Fruit fly (Drosophila melanogaster) whole organism, embryonic: Measurements from ENCODE around the gene CG1840.

Source experiments
- Aef1 ChIP-seq: fragments of 200-800 bp; sonication (Bioruptor generic); IDR thresholded peaks from 3 replicates; pipeline ENCODE4 v1.3.6; 2022; ENCODE audit warnings: missing biosample characterization, missing genetic modification characterization
- BEAF-32 ChIP-seq: fragments of 200-800 bp; sonication (Bioruptor generic); optimal IDR thresholded peaks from 3 replicates; lab custom pipeline; 2017; ENCODE audit warnings: missing biosample characterization, missing genetic modification characterization, mild to moderate bottlenecking, moderate library complexity, missing genetic modification reagents
- Bteb2 ChIP-seq: fragments of 200-800 bp; sonication (Bioruptor generic); optimal IDR thresholded peaks from 2 replicates; lab custom pipeline; 2016; ENCODE audit warnings: missing biosample characterization, missing genetic modification characterization
- CG10147 ChIP-seq: fragments of 200-800 bp; sonication (Bioruptor generic); optimal IDR thresholded peaks from 2 replicates; lab custom pipeline; 2019; ENCODE audit warnings: missing biosample characterization, mild to moderate bottlenecking, missing genetic modification characterization, moderate library complexity
- CG10565 ChIP-seq: fragments of 200-800 bp; sonication (Bioruptor generic); optimal IDR thresholded peaks from 3 replicates; lab custom pipeline; 2016; ENCODE audit warnings: missing biosample characterization, mild to moderate bottlenecking, missing genetic modification characterization
- CG10979 ChIP-seq: fragments of 200-800 bp; sonication (Bioruptor generic); optimal IDR thresholded peaks from 2 replicates; lab custom pipeline; 2018; ENCODE audit warnings: missing biosample characterization, mild to moderate bottlenecking, missing genetic modification characterization, moderate library complexity
- CG11456 ChIP-seq: fragments of 200-800 bp; sonication (Bioruptor generic); IDR thresholded peaks from 3 replicates; pipeline ENCODE4 v1.3.6; 2022; ENCODE audit warnings: missing biosample characterization, missing genetic modification characterization
- CG14050 ChIP-seq: fragments of 200-800 bp; sonication (Bioruptor generic); IDR thresholded peaks from 3 replicates; pipeline ENCODE4 v1.3.6; 2022; ENCODE audit warnings: missing biosample characterization, missing genetic modification characterization
- CG14860 ChIP-seq: fragments of 200-800 bp; sonication (Bioruptor generic); IDR thresholded peaks from 3 replicates; pipeline ENCODE4 v1.3.6; 2022; ENCODE audit warnings: missing biosample characterization, missing genetic modification characterization; ENCODE audit not compliant: partially characterized antibody
- CG17802 ChIP-seq: fragments of 200-800 bp; sonication (Bioruptor generic); optimal IDR thresholded peaks from 2 replicates; lab custom pipeline; 2018; ENCODE audit warnings: missing biosample characterization, mild to moderate bottlenecking, missing genetic modification characterization, moderate library complexity
- CG1832 ChIP-seq: fragments of 200-800 bp; sonication (Bioruptor generic); optimal IDR thresholded peaks from 2 replicates; lab custom pipeline; 2017; ENCODE audit warnings: missing biosample characterization, mild to moderate bottlenecking, missing genetic modification characterization, inconsistent platforms
- CG30020 ChIP-seq: fragments of 200-800 bp; optimal IDR thresholded peaks from 2 replicates; lab custom pipeline; 2019; ENCODE audit warnings: missing biosample characterization, mild to moderate bottlenecking, missing genetic modification characterization, moderate library complexity
- CG30403 ChIP-seq: fragments of 200-800 bp; sonication (Bioruptor generic); optimal IDR thresholded peaks from 3 replicates; lab custom pipeline; 2016; ENCODE audit warnings: missing biosample characterization, missing genetic modification characterization
- CG3163 ChIP-seq: fragments of 200-800 bp; sonication (Bioruptor generic); optimal IDR thresholded peaks from 3 replicates; lab custom pipeline; 2016; ENCODE audit warnings: missing biosample characterization, missing genetic modification characterization
- CG32767 ChIP-seq: fragments of 200-800 bp; sonication (Bioruptor generic); IDR thresholded peaks from 2 replicates; pipeline ENCODE4 v1.3.6; 2022; ENCODE audit warnings: missing biosample characterization, missing genetic modification characterization
- CG32772 ChIP-seq: fragments of 200-800 bp; sonication (Bioruptor generic); IDR thresholded peaks from 2 replicates; pipeline ENCODE4 v1.3.6; 2022; ENCODE audit warnings: missing biosample characterization, missing genetic modification characterization
- CG33557 ChIP-seq: fragments of 200-800 bp; sonication (Bioruptor generic); optimal IDR thresholded peaks from 2 replicates; lab custom pipeline; 2019; ENCODE audit warnings: missing biosample characterization, mild to moderate bottlenecking, missing genetic modification characterization, moderate library complexity
- CG3407 ChIP-seq: fragments of 200-800 bp; sonication (Bioruptor generic); optimal IDR thresholded peaks from 2 replicates; lab custom pipeline; 2018; ENCODE audit warnings: missing biosample characterization, mild to moderate bottlenecking, missing genetic modification characterization
- CG34376 ChIP-seq: fragments of 200-800 bp; sonication (Bioruptor generic); optimal IDR thresholded peaks from 2 replicates; lab custom pipeline; 2018; ENCODE audit warnings: missing biosample characterization, mild to moderate bottlenecking, missing genetic modification characterization
- CG3995 ChIP-seq: fragments of 200-800 bp; sonication (Bioruptor generic); optimal IDR thresholded peaks from 3 replicates; lab custom pipeline; 2016; ENCODE audit warnings: missing biosample characterization, missing genetic modification characterization
- CG4707 ChIP-seq: fragments of 200-800 bp; sonication (Bioruptor generic); optimal IDR thresholded peaks from 2 replicates; lab custom pipeline; 2018; ENCODE audit warnings: missing biosample characterization, mild to moderate bottlenecking, missing genetic modification characterization, moderate library complexity
- CG6272 ChIP-seq: fragments of 200-800 bp; sonication (Bioruptor generic); IDR thresholded peaks from 2 replicates; pipeline ENCODE4 v1.3.6; 2022; ENCODE audit warnings: missing biosample characterization, missing genetic modification characterization
- CG8089 ChIP-seq: fragments of 200-800 bp; sonication (Bioruptor generic); optimal IDR thresholded peaks from 3 replicates; lab custom pipeline; 2016; ENCODE audit warnings: missing biosample characterization, missing genetic modification characterization
- CG9817 ChIP-seq: fragments of 200-800 bp; sonication (Bioruptor generic); optimal IDR thresholded peaks from 2 replicates; lab custom pipeline; 2018; ENCODE audit warnings: missing biosample characterization, mild to moderate bottlenecking, missing genetic modification characterization, moderate library complexity
- CG9876 ChIP-seq: fragments of 200-800 bp; sonication (Bioruptor generic); optimal IDR thresholded peaks from 2 replicates; lab custom pipeline; 2016; ENCODE audit warnings: missing biosample characterization, missing genetic modification characterization
- Dbx ChIP-seq: fragments of 200-800 bp; sonication (Bioruptor generic); IDR thresholded peaks from 3 replicates; pipeline ENCODE4 v1.3.6; 2022; ENCODE audit warnings: missing biosample characterization, missing genetic modification characterization
- Fer3 ChIP-seq: fragments of 200-800 bp; sonication (Bioruptor generic); optimal IDR thresholded peaks from 2 replicates; lab custom pipeline; 2018; ENCODE audit warnings: missing biosample characterization, mild to moderate bottlenecking, missing genetic modification characterization, moderate library complexity
- HHEX ChIP-seq: fragments of 200-800 bp; sonication (Bioruptor generic); optimal IDR thresholded peaks from 3 replicates; lab custom pipeline; 2017; ENCODE audit warnings: missing biosample characterization, mild to moderate bottlenecking, missing genetic modification characterization, missing genetic modification reagents
- HLH3B ChIP-seq: fragments of 200-800 bp; sonication (Bioruptor generic); IDR thresholded peaks from 2 replicates; pipeline ENCODE4 v1.3.6; 2022; ENCODE audit warnings: missing biosample characterization, missing genetic modification characterization
- HLH4C ChIP-seq: fragments of 200-800 bp; sonication (Bioruptor generic); IDR thresholded peaks from 3 replicates; pipeline ENCODE4 v1.3.6; 2022; ENCODE audit warnings: missing biosample characterization, missing genetic modification characterization; ENCODE audit not compliant: partially characterized antibody
- Hr39 ChIP-seq: fragments of >200 bp; optimal IDR thresholded peaks from 2 replicates; lab custom pipeline; 2017
- Meics ChIP-seq: fragments of 200-800 bp; sonication (Bioruptor generic); optimal IDR thresholded peaks from 2 replicates; lab custom pipeline; 2017; ENCODE audit warnings: missing biosample characterization, mild to moderate bottlenecking, missing genetic modification characterization
- Nf-YC ChIP-seq: fragments of 200-800 bp; optimal IDR thresholded peaks from 3 replicates; lab custom pipeline; 2019; ENCODE audit warnings: missing biosample characterization, mild to moderate bottlenecking, missing genetic modification characterization, moderate library complexity
- Six4 ChIP-seq: fragments of 200-800 bp; sonication (Bioruptor generic); optimal IDR thresholded peaks from 2 replicates; lab custom pipeline; 2016; ENCODE audit warnings: missing biosample characterization, missing genetic modification characterization
- Taf1 ChIP-seq: fragments of 200-800 bp; sonication (Bioruptor generic); IDR thresholded peaks from 2 replicates; pipeline ENCODE4 v1.3.6; 2022; ENCODE audit warnings: missing biosample characterization, missing genetic modification characterization
- Tbp ChIP-seq: fragments of >200 bp; optimal IDR thresholded peaks from 2 replicates; lab custom pipeline; 2018; ENCODE audit warnings: missing biosample characterization, missing genetic modification characterization
- Xrp1 ChIP-seq: fragments of 200-800 bp; sonication (Bioruptor generic); IDR thresholded peaks from 2 replicates; pipeline ENCODE4 v1.3.6; 2022; ENCODE audit warnings: missing biosample characterization, missing genetic modification characterization
- aop ChIP-seq: fragments of 200-800 bp; sonication (Bioruptor generic); IDR thresholded peaks from 2 replicates; pipeline ENCODE4 v1.3.6; 2022; ENCODE audit warnings: missing biosample characterization, missing genetic modification characterization
- ara ChIP-seq: fragments of 200-800 bp; sonication (Bioruptor generic); IDR thresholded peaks from 2 replicates; pipeline ENCODE4 v1.3.6; 2022; ENCODE audit warnings: missing biosample characterization, missing genetic modification characterization
- chif ChIP-seq, 2 experiments: fragments of 200-800 bp; sonication (Bioruptor generic); optimal IDR thresholded peaks; 3 replicates each; lab custom pipeline; 2016; ENCODE audit warnings: missing biosample characterization in 2 of 2, missing genetic modification characterization in 2 of 2
- ci ChIP-seq: fragments of 200-800 bp; sonication (Bioruptor generic); IDR thresholded peaks from 3 replicates; pipeline ENCODE4 v1.3.6; 2022; ENCODE audit warnings: missing biosample characterization, missing genetic modification characterization
- emc ChIP-seq: fragments of 200-800 bp; sonication (Bioruptor generic); optimal IDR thresholded peaks from 2 replicates; lab custom pipeline; 2016; ENCODE audit warnings: missing biosample characterization, missing genetic modification characterization
- kay ChIP-seq: fragments of 200-800 bp; sonication (Bioruptor generic); optimal IDR thresholded peaks from 2 replicates; lab custom pipeline; 2016; ENCODE audit warnings: missing biosample characterization, missing genetic modification characterization
- mld ChIP-seq: fragments of 200-800 bp; sonication (Bioruptor generic); IDR thresholded peaks from 3 replicates; pipeline ENCODE4 v1.3.6; 2022; ENCODE audit warnings: missing biosample characterization, missing genetic modification characterization; ENCODE audit not compliant: partially characterized antibody
- schlank ChIP-seq: fragments of 200-800 bp; sonication (Bioruptor generic); optimal IDR thresholded peaks from 2 replicates; lab custom pipeline; 2018; ENCODE audit warnings: missing biosample characterization, mild to moderate bottlenecking, missing genetic modification characterization
- sim ChIP-seq: fragments of 200-800 bp; sonication (Bioruptor generic); IDR thresholded peaks from 2 replicates; pipeline ENCODE4 v1.3.6; 2022; ENCODE audit warnings: missing biosample characterization, missing genetic modification characterization
- sob ChIP-seq: fragments of 200-800 bp; sonication (Bioruptor generic); IDR thresholded peaks from 2 replicates; pipeline ENCODE4 v1.3.6; 2022; ENCODE audit warnings: missing biosample characterization, missing genetic modification characterization
- stc ChIP-seq: fragments of 200-800 bp; sonication (Bioruptor generic); IDR thresholded peaks from 2 replicates; pipeline ENCODE4 v1.3.6; 2022; ENCODE audit warnings: missing biosample characterization, missing genetic modification characterization
- zen2 ChIP-seq: fragments of 200-800 bp; sonication (Bioruptor generic); IDR thresholded peaks from 3 replicates; pipeline ENCODE4 v1.3.6; 2022; ENCODE audit warnings: missing biosample characterization, missing genetic modification characterization; ENCODE audit not compliant: partially characterized antibody

Gene CG1840

DNA sequence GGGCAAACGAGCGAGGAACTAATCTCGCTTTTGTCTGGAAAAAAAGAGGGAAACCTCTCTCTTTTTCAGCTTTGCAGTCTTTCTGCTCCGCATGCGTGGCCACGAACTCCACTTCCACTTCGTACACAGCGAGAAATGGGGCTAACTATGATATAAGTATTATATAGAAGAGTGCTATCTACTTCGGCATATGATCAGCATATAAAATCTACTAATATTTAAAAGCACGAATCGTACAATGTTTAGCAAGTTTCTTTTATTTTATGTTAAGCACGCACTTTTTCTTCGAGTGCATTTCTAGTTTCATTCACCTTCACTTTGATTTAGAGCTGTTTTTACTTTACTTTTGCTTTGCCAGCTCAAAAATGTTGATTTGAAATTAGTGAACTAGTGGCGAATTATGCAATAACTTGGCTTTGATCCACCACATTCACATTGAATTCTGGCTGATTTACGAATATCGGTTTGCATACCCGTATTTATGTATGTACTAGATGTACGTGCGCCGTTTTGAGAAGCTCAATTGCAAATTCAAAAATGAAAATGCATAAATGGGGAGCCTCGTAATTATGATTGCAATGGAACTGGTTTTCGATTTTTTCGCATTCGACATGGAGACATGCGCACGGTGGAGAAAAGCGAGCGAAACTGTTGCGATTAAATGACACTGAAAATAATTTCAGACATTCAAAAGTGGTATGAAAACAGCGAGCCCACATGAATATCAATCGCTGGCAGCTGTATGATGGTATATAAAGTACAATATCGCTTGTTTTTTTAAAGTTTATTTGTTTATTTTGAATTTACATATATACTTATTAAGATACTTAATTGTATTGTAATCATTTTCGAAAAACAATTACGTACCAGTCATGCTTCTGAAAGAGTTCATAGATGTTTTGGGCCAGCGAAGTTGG, 30.4 kb upstream of the CG1840 start (continued):
- TF ChIP-seq CG3163 (GFP tag; lab: Kevin White, UChicago) (no peak), stc (GFP tag; lab: Robert Waterston, UW) (peak; percentile 91), HLH4C (GFP tag; lab: Robert Waterston, UW) (no peak), CG1832 (GFP tag; lab: Kevin White, UChicago) (no peak), CG4707 (GFP tag; lab: Kevin White, UChicago) (peak; percentile 64), sim (GFP tag; lab: Robert Waterston, UW) (peak; percentile 83), CG17802 (tag; lab: Kevin White, UChicago) (peak; percentile 40), BEAF-32 (GFP tag; lab: Kevin White, UChicago) (no peak), CG14050 (peak; percentile 70), CG30403 (GFP tag; lab: Kevin White, UChicago) (peak; percentile 70), Dbx (no peak), kay (peak; percentile 33), CG10147 (peak; percentile 19), ara (GFP tag; lab: Robert Waterston, UW) (peak; percentile 88), Nf-YC (tag; lab: Kevin White, UChicago) (peak; percentile 49), HLH3B (peak; percentile 61; the same call in 1 of the 2 replicates), sob (GFP tag; lab: Robert Waterston, UW) (peak; percentile 81), HHEX (GFP tag; lab: Kevin White, UChicago) (peak; percentile 32), CG10565 (no peak), mld (GFP tag; lab: Robert Waterston, UW) (no peak), Taf1 (GFP tag; lab: Robert Waterston, UW) (no peak; the same call in 1 of the 2 replicates), CG34376 (no peak), CG9817 (tag; lab: Kevin White, UChicago) (peak; percentile 49), CG30020 (peak; percentile 49), Aef1 (GFP tag; lab: Robert Waterston, UW) (peak; percentile 34; the same call in 1 of the 3 replicates), Meics (peak; percentile 51), Bteb2 (GFP tag; lab: Kevin White, UChicago) (peak; percentile 11), Six4 (peak; percentile 59), Hr39 (no peak), CG32767 (GFP tag; lab: Robert Waterston, UW) (peak; percentile 51; the same call in 1 of the 2 replicates), CG9876 (GFP tag; lab: Kevin White, UChicago) (no peak), CG33557 (GFP tag; lab: Kevin White, UChicago) (peak; percentile 53), Fer3 (tag; lab: Kevin White, UChicago) (peak; percentile 66), ci (GFP tag; lab: Robert Waterston, UW) (peak; percentile 97), CG8089 (peak; percentile 26), Xrp1 (GFP tag; lab: Robert Waterston, UW) (peak; percentile 91), CG11456 (GFP tag; lab: Robert Waterston, UW) (peak; percentile 83), emc (no peak), CG32772 (GFP tag; lab: Robert Waterston, UW) (peak; percentile 84), CG3995 (GFP tag; lab: Kevin White, UChicago) (no peak), CG10979 (tag; lab: Kevin White, UChicago) (peak; percentile 77), zen2 (GFP tag; lab: Robert Waterston, UW) (no peak), schlank (tag; lab: Kevin White, UChicago) (no peak), CG14860 (GFP tag; lab: Robert Waterston, UW) (no peak), Tbp (no peak), CG6272 (GFP tag; lab: Robert Waterston, UW) (peak; percentile 74), chif (GFP tag; optimal IDR thresholded peaks at IDR 0.05; lab: Kevin White, UChicago) (peak; percentile 39 to 57), CG3407 (GFP tag; lab: Kevin White, UChicago) (peak; percentile 59), aop (GFP tag; lab: Robert Waterston, UW) (0 out of 2 replicates have a peak, but pooled peaks have one; percentile 44)
